Worm (Caenorhabditis elegans) whole organism, midembryonic: Measurements from ENCODE around the gene urm-1.

Experiments
- cog-1 ChIP-seq: sonication (generic microtip); optimal IDR thresholded peaks from 2 replicates; lab custom pipeline; 2016; ENCODE audit warnings: missing genetic modification characterization, missing compliant biosample characterization
- med-1 ChIP-seq: sonication (generic microtip); optimal IDR thresholded peaks from 2 replicates; lab custom pipeline; 2017; ENCODE audit warnings: missing genetic modification characterization, mild to moderate bottlenecking, missing compliant biosample characterization, antibody characterized with exemption, missing genetic modification reagents; ENCODE audit not compliant: insufficient read depth
- ztf-29 ChIP-seq: fragments of 200-800 bp; sonication (Bioruptor generic); IDR thresholded peaks from 2 replicates; pipeline ENCODE4 v1.3.6; 2022; ENCODE audit warnings: missing genetic modification reagents, missing genetic modification characterization, missing compliant biosample characterization

DNA sequence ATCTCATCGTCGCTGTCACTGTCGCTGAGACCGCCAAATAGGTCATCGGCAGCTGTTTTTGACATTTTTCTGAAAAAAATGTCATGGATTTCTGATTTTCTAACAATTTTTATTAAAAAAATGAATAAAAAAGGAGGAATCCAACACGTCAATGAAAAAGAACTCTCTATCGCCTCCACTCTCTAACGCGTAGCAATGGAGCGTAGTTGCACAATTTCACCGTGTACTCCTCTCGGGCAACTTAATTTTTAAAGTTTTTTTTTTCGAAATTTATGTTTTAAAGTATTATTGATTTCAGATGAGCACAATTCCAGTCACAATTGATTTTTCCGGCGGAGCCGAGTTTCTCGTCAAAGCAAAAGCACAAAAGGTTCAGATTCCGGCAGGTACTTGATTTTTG lies at the start of gene urm-1, which contains the start of gene taf-11.3:
- TF ChIP-seq cog-1 (tag; lab: Kevin White, UChicago) (no peak), ztf-29 (GFP tag; lab: Robert Waterston, UW) (no peak), med-1 (GFP tag; lab: Kevin White, UChicago) (no peak)
